Worm (Caenorhabditis elegans) whole organism, mixed stage, embryonic: ENCODE measurements around the gene W06A7.2.

ENCODE experiments used
- M03D4.4 ChIP-seq: sonication (generic microtip); optimal IDR thresholded peaks from 2 replicates; lab custom pipeline; 2017; ENCODE audit warnings: mild to moderate bottlenecking, missing genetic modification characterization, missing compliant biosample characterization
- ceh-39 ChIP-seq: fragments of 150-350 bp; optimal IDR thresholded peaks from 2 replicates; lab custom pipeline; 2014; ENCODE audit warnings: missing biosample characterization, missing genetic modification characterization
- elt-3 ChIP-seq: fragments of 150-350 bp; optimal IDR thresholded peaks from 2 replicates; lab custom pipeline; 2014; ENCODE audit warnings: missing biosample characterization, missing genetic modification characterization
- lsy-2 ChIP-seq: fragments of 150-350 bp; optimal IDR thresholded peaks from 2 replicates; lab custom pipeline; 2014; ENCODE audit warnings: missing biosample characterization, missing genetic modification characterization
- mab-5 ChIP-seq: fragments of 150-350 bp; optimal IDR thresholded peaks from 2 replicates; lab custom pipeline; 2014; ENCODE audit warnings: missing biosample characterization, missing genetic modification characterization
- mep-1 ChIP-seq: fragments of 150-350 bp; optimal IDR thresholded peaks from 2 replicates; lab custom pipeline; 2017; ENCODE audit warnings: missing biosample characterization, missing genetic modification reagents, missing genetic modification characterization, inconsistent platforms
- nhr-12 ChIP-seq: fragments of 150-350 bp; optimal IDR thresholded peaks from 2 replicates; lab custom pipeline; 2014; ENCODE audit warnings: missing biosample characterization, missing genetic modification characterization
- nhr-237 ChIP-seq: fragments of 150-350 bp; optimal IDR thresholded peaks from 2 replicates; lab custom pipeline; 2014; ENCODE audit warnings: missing biosample characterization, missing genetic modification characterization
- nhr-28 ChIP-seq: fragments of 150-350 bp; optimal IDR thresholded peaks from 2 replicates; lab custom pipeline; 2014; ENCODE audit warnings: missing biosample characterization, missing genetic modification characterization
- pha-4 ChIP-seq: fragments of 150-350 bp; optimal IDR thresholded peaks from 2 replicates; lab custom pipeline; 2018; ENCODE audit warnings: missing biosample characterization, missing genetic modification reagents, missing genetic modification characterization
- unc-39 ChIP-seq: fragments of 150-350 bp; optimal IDR thresholded peaks from 2 replicates; lab custom pipeline; 2014; ENCODE audit warnings: missing biosample characterization, missing genetic modification characterization
- unc-62 ChIP-seq: fragments of 150-350 bp; optimal IDR thresholded peaks from 2 replicates; lab custom pipeline; 2014; ENCODE audit warnings: missing biosample characterization, missing genetic modification reagents, missing genetic modification characterization
- ztf-11 ChIP-seq: fragments of 150-350 bp; optimal IDR thresholded peaks from 2 replicates; lab custom pipeline; 2014; ENCODE audit warnings: missing biosample characterization, missing genetic modification characterization

DNA sequence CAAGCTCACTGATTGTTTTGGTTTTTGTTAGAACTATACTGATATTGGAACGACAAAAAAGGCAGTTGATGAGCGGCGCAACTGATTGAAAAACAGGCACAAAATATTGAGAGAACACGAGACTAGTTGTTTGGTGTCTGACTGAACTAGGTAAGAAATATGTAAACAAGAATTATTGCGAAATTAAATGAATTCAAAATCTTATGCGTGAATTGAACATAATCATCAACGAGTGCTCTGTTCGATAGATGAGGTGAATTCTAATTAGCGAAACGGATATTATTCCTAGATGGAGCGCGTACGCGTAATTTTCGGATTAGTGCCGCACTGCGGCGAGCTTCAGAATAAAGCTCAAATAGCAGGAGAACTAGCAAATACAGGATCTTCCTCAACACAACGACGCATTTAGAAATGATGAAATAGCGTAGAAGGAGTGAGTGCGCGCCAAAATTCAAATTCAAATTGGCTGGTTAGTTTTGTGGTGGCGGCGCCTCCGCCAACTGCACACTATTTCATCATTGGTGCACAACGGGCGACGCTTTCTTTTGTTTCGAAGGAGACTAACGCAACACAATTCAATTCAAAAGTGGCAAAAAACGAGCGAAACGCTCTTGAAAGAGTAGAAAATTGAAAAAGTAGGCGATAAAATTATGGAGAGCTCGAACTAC, 10.6 kb downstream of the W06A7.2 start:
- TF ChIP-seq nhr-28 (tag; lab: Kevin White, UChicago) (no peak), nhr-12 (tag; lab: Kevin White, UChicago) (no peak), unc-62 (GFP tag; lab: Kevin White, UChicago) (no peak), ceh-39 (tag; lab: Kevin White, UChicago) (no peak), mep-1 (tag; lab: Kevin White, UChicago) (no peak), lsy-2 (no peak), mab-5 (no peak), ztf-11 (peak; percentile 1), elt-3 (tag; lab: Kevin White, UChicago) (no peak), nhr-237 (tag; lab: Kevin White, UChicago) (no peak), pha-4 (tag; lab: Kevin White, UChicago) (no peak), unc-39 (tag; lab: Kevin White, UChicago) (no peak), M03D4.4 (tag; lab: Kevin White, UChicago) (no peak)
